Fruit fly (Drosophila melanogaster): ENCODE data around the gene mtm.

mtm gene

dm6 chr2L:6047528-6048160, 10.8 kb upstream of the mtm start, which contains the start of gene IPIP (continued):
- TF ChIP-seq CG2678 (tag; optimal IDR thresholded peaks at IDR 0.05), result peak; percentile 12
- TF ChIP-seq nmo (GFP tag; optimal IDR thresholded peaks at IDR 0.05), result peak; percentile 37
- TF ChIP-seq D19B (GFP tag; optimal IDR thresholded peaks at IDR 0.05), result no peak
- TF ChIP-seq BEAF-32 (GFP tag; optimal IDR thresholded peaks at IDR 0.05), result peak; percentile 86
- TF ChIP-seq CG10147 (GFP tag; optimal IDR thresholded peaks at IDR 0.05), result no peak
- TF ChIP-seq stc (GFP tag; IDR thresholded peaks at IDR 0.05), result 0 out of 2 replicates have a peak, but pooled peaks have one; percentile 9
- TF ChIP-seq ken (GFP tag; IDR thresholded peaks at IDR 0.05), result no peak
- 0 out of 3 replicates have a peak, but pooled peaks have one; percentile 3 for TF ChIP-seq sr (GFP tag; IDR thresholded peaks at IDR 0.05)
- TF ChIP-seq CG12769 (tag; optimal IDR thresholded peaks at IDR 0.05), result peak; percentile 31
- TF ChIP-seq CG13287 (GFP tag; IDR thresholded peaks at IDR 0.05; ENCODE audit: partially characterized antibody), result peak; percentile 83
- TF ChIP-seq so (GFP tag; IDR thresholded peaks at IDR 0.05), result peak; percentile 44; the same call in 2 of the 3 replicates
- TF ChIP-seq bowl (GFP tag; IDR thresholded peaks at IDR 0.05), result no peak
- TF ChIP-seq CG8478 (optimal IDR thresholded peaks at IDR 0.05), result no peak
- TF ChIP-seq ind (GFP tag; optimal IDR thresholded peaks at IDR 0.05), result peak; percentile 12
- no peak for TF ChIP-seq Dek (tag; optimal IDR thresholded peaks at IDR 0.05)
- TF ChIP-seq crp (GFP tag; optimal IDR thresholded peaks at IDR 0.05), result peak in 1 of 2 experiments; percentile 73
- peak; percentile 59 for TF ChIP-seq HmgZ (tag; optimal IDR thresholded peaks at IDR 0.05)
- peak; percentile 87 for TF ChIP-seq CG6791 (GFP tag; IDR thresholded peaks at IDR 0.05; ENCODE audit: partially characterized antibody)
- TF ChIP-seq HLHmδ (GFP tag; optimal IDR thresholded peaks at IDR 0.05), result peak; percentile 3
- TF ChIP-seq CG10979 (tag; optimal IDR thresholded peaks at IDR 0.05), result peak; percentile 0
- TF ChIP-seq sens (GFP tag), result peak; percentile 25
- TF ChIP-seq Dref (GFP tag; IDR thresholded peaks at IDR 0.05), result peak; percentile 79
- TF ChIP-seq fd102C (GFP tag; optimal IDR thresholded peaks at IDR 0.05), result no peak
- peak; percentile 79 for TF ChIP-seq tna (GFP tag; IDR thresholded peaks at IDR 0.05; ENCODE audit: partially characterized antibody)
- peak; percentile 39; the same call in 1 of the 2 replicates for TF ChIP-seq E2f2 (GFP tag; IDR thresholded peaks at IDR 0.05)
- no peak for TF ChIP-seq Atf-2 (GFP tag; optimal IDR thresholded peaks at IDR 0.05)
- TF ChIP-seq CG10267 (tag; optimal IDR thresholded peaks at IDR 0.05), result peak; percentile 13
- peak; percentile 41 for TF ChIP-seq CG2129 (GFP tag; IDR thresholded peaks at IDR 0.05; ENCODE audit: partially characterized antibody)
- TF ChIP-seq Nf-YA (GFP tag; IDR thresholded peaks at IDR 0.05), result peak; percentile 39; the same call in 1 of the 2 replicates
- TF ChIP-seq ato (GFP tag; IDR thresholded peaks at IDR 0.05; ENCODE audit: partially characterized antibody), result peak; percentile 85
- 0 out of 3 replicates have a peak, but pooled peaks have one; percentile 1 for TF ChIP-seq dysf (GFP tag; IDR thresholded peaks at IDR 0.05)
- peak; percentile 13; the same call in 1 of the 2 replicates for TF ChIP-seq dati (GFP tag; IDR thresholded peaks at IDR 0.05)
- TF ChIP-seq CG7928 (GFP tag; optimal IDR thresholded peaks at IDR 0.05), result no peak

- no peak for TF ChIP-seq CG9727 (GFP tag; optimal IDR thresholded peaks at IDR 0.05)
- no peak for TF ChIP-seq jigr1 (GFP tag; IDR thresholded peaks at IDR 0.05)
- TF ChIP-seq Med (GFP tag), result peak; percentile 79
- TF ChIP-seq cato (GFP tag; optimal IDR thresholded peaks at IDR 0.05; ENCODE audit: borderline replicate concordance), result no peak
- peak; percentile 83 for TF ChIP-seq sr (GFP tag; IDR thresholded peaks at IDR 0.05)
- 0 out of 2 replicates have a peak, but pooled peaks have one; percentile 11 for TF ChIP-seq amos (GFP tag; IDR thresholded peaks at IDR 0.05; ENCODE audit: partially characterized antibody)
- TF ChIP-seq CG6175 (GFP tag; IDR thresholded peaks at IDR 0.05), result 0 out of 3 replicates have a peak, but pooled peaks have one; percentile 23
- TF ChIP-seq ftz-f1 (GFP tag; optimal IDR thresholded peaks at IDR 0.05), result peak; percentile 1
- TF ChIP-seq knrl (GFP tag; IDR thresholded peaks at IDR 0.05; ENCODE audit: partially characterized antibody), result no peak
These were observed 10.1 kb upstream of the mtm start for dm6 chr2L:6046865-6047264.

Data from whole organism, embryonic.